Worm (Caenorhabditis elegans): Measurements from ENCODE around the gene F19B10.10.

DNA sequence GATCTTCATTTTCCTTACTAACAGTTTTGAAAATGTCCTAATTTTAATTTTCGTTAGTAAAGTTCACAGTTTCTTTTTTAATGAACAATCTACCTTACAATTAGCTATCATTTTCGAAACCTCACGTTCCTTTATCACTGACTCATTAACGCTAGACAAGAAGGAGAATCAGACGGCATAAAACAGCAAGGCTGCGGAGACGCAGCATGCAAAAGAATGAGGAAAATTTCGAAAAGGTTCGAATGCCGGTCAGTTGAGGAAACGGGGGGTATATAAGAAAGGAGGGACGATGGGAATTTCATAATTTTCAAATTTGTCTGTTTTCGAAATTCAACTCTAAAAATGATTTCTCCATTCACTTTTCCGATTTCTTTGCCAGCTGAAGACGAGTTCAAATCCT, 19.3 kb downstream of the F19B10.10 start, which contains the start of gene F19B10.13:
- TF ChIP-seq him-1 (tag; optimal IDR thresholded peaks at IDR 0.05) (no peak), W03F9.2 (tag; optimal IDR thresholded peaks at IDR 0.05) (no peak), dao-5 (tag; optimal IDR thresholded peaks at IDR 0.05) (no peak)

Measured in whole organism, L4/young adult.